Fruit fly (Drosophila melanogaster): ENCODE data around the gene Tsp3A.
A peak's percentile ranks its signal among the peaks of the same experiment; 100 is the strongest.

Tsp3A gene

DNA sequence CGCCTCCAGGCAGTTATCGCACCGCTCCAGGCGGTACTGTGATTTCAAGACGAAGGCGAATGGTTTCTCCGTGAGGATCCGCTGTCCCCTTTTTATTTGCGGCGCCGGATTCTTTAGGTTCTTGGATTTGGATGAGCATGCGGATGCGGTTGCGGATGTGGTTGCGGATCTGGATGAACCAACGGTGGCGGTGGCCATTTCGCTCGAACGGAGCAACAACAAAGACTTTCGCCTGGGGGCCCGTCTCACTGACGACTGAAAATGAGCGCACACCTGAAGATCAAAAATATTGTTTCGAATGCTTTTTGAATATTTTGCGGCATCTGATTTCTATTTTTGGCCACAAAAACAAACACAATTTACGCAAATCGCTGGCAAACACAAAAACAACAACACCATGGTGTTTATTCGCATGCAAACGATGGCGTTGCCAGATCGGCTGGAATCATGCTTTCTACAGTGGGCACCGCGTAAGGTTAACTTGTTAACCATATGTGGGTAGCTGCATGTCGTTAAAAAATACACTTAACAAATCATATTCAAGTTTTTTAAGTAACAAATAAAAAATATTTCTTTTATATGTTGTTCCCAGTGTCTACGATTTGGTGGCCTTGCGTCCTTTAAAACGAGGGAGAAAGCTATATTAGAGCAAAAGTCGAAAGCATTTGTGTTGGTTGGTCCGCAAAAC lies 10.9 kb downstream of the Tsp3A start, which contains the start of gene Smyd3 (continued):
- TF ChIP-seq Hmx (GFP tag; optimal IDR thresholded peaks at IDR 0.05) (no peak), lilli (GFP tag; optimal IDR thresholded peaks at IDR 0.05) (peak; percentile 92), CG2116 (GFP tag; optimal IDR thresholded peaks at IDR 0.05) (peak; percentile 42), pnt (GFP tag; optimal IDR thresholded peaks at IDR 0.05) (peak; percentile 61), chif (GFP tag; optimal IDR thresholded peaks at IDR 0.05) (peak in 1 of 2 experiments; percentile 74), HLHmδ (GFP tag; optimal IDR thresholded peaks at IDR 0.05) (no peak), CG13624 (GFP tag; optimal IDR thresholded peaks at IDR 0.05) (peak; percentile 84), CG8478 (optimal IDR thresholded peaks at IDR 0.05) (no peak), CG17361 (GFP tag; IDR thresholded peaks at IDR 0.05) (peak; percentile 66), CG31441 (GFP tag; IDR thresholded peaks at IDR 0.05) (no peak; the same call in 1 of the 2 replicates), oc (tag; optimal IDR thresholded peaks at IDR 0.05) (peak; percentile 15), pum (GFP tag; optimal IDR thresholded peaks at IDR 0.05) (peak; percentile 70), CG6654 (GFP tag; optimal IDR thresholded peaks at IDR 0.05) (peak; percentile 32), CG11696 (GFP tag; IDR thresholded peaks at IDR 0.05) (peak; percentile 70), row (GFP tag; IDR thresholded peaks at IDR 0.05) (peak; percentile 92), CG1603 (tag; optimal IDR thresholded peaks at IDR 0.05) (peak; percentile 73), Vsx1 (GFP tag; optimal IDR thresholded peaks at IDR 0.05) (no peak), CkIIα-i1 (GFP tag; IDR thresholded peaks at IDR 0.05) (no peak), Hey (tag; optimal IDR thresholded peaks at IDR 0.05) (no peak), fu2 (GFP tag; optimal IDR thresholded peaks at IDR 0.05) (peak; percentile 71), repo (GFP tag; optimal IDR thresholded peaks at IDR 0.05) (peak; percentile 21), CG1647 (GFP tag; optimal IDR thresholded peaks at IDR 0.05) (peak; percentile 63), CG10366 (GFP tag; IDR thresholded peaks at IDR 0.05) (peak; percentile 84), E2f1 (GFP tag; IDR thresholded peaks at IDR 0.05) (peak; percentile 76), CG10543 (GFP tag; optimal IDR thresholded peaks at IDR 0.05) (peak; percentile 51), GATAe (GFP tag; conservative IDR thresholded peaks at IDR 0.05) (no peak), Oaz (GFP tag; IDR thresholded peaks at IDR 0.05) (peak; percentile 38; the same call in 1 of the 2 replicates), CG13287 (GFP tag; IDR thresholded peaks at IDR 0.05; ENCODE audit: partially characterized antibody) (no peak), CG7556 (GFP tag; optimal IDR thresholded peaks at IDR 0.05) (peak; percentile 63), ftz-f1 (GFP tag; optimal IDR thresholded peaks at IDR 0.05) (peak; percentile 75), run (tag; optimal IDR thresholded peaks at IDR 0.05) (no peak), CG7839 (tag; optimal IDR thresholded peaks at IDR 0.05) (no peak), CG16779 (GFP tag; IDR thresholded peaks at IDR 0.05) (0 out of 2 replicates have a peak, but pooled peaks have one; percentile 53), Doc3 (GFP tag; IDR thresholded peaks at IDR 0.05; ENCODE audit: partially characterized antibody) (no peak), CG7987 (GFP tag; optimal IDR thresholded peaks at IDR 0.05) (peak; percentile 58), HLH54F (GFP tag; optimal IDR thresholded peaks at IDR 0.05) (peak; percentile 85), CG18476 (GFP tag; optimal IDR thresholded peaks at IDR 0.05) (peak; percentile 62), pita (GFP tag; optimal IDR thresholded peaks at IDR 0.05) (no peak), usp (GFP tag; optimal IDR thresholded peaks at IDR 0.05) (no peak), CG7786 (GFP tag; optimal IDR thresholded peaks at IDR 0.05) (peak; percentile 58), Dp (GFP tag; optimal IDR thresholded peaks at IDR 0.05) (peak; percentile 30), dmrt99B (tag; optimal IDR thresholded peaks at IDR 0.05) (no peak), CG4617 (GFP tag; optimal IDR thresholded peaks at IDR 0.05; ENCODE audit: borderline replicate concordance) (peak; percentile 67), CG32532 (GFP tag; IDR thresholded peaks at IDR 0.05) (peak; percentile 89), NC2α (GFP tag; optimal IDR thresholded peaks at IDR 0.05) (peak; percentile 22), gcm (GFP tag; optimal IDR thresholded peaks at IDR 0.05) (no peak), CG9727 (GFP tag; optimal IDR thresholded peaks at IDR 0.05) (peak; percentile 73), sisA (GFP tag; IDR thresholded peaks at IDR 0.05) (peak; percentile 81), hbn (GFP tag; IDR thresholded peaks at IDR 0.05; ENCODE audit: partially characterized antibody) (no peak), sr (GFP tag; IDR thresholded peaks at IDR 0.05) (peak; percentile 31; the same call in 1 of the 3 replicates)
